Worm (Caenorhabditis elegans) whole organism, L1 larva: ENCODE results near the gene dct-15.

Experiments used
- C16A3.4 ChIP-seq: fragments of 150-350 bp; optimal IDR thresholded peaks from 2 replicates; lab custom pipeline; 2014; ENCODE audit warnings: missing biosample characterization, missing genetic modification characterization
- F16B12.6 ChIP-seq: fragments of 150-350 bp; optimal IDR thresholded peaks from 2 replicates; lab custom pipeline; 2014; ENCODE audit warnings: missing biosample characterization, missing genetic modification characterization
- Y116A8C.19 ChIP-seq: sonication (generic microtip); optimal IDR thresholded peaks from 2 replicates; lab custom pipeline; 2016; ENCODE audit warnings: missing compliant biosample characterization, missing genetic modification characterization, borderline replicate concordance
- alr-1 ChIP-seq: fragments of 200-800 bp; sonication (Bioruptor generic); optimal IDR thresholded peaks from 2 replicates; lab custom pipeline; 2018; ENCODE audit warnings: borderline replicate concordance, mild to moderate bottlenecking, missing genetic modification characterization, missing compliant biosample characterization
- blmp-1 ChIP-seq: fragments of 150-350 bp; optimal IDR thresholded peaks from 2 replicates; lab custom pipeline; 2014; ENCODE audit warnings: missing biosample characterization, missing genetic modification characterization
- ceh-63 ChIP-seq: fragments of 200-800 bp; sonication (Bioruptor generic); optimal IDR thresholded peaks from 2 replicates; lab custom pipeline; 2018; ENCODE audit warnings: mild to moderate bottlenecking, missing genetic modification characterization, missing compliant biosample characterization
- ceh-90 ChIP-seq: sonication (generic microtip); optimal IDR thresholded peaks from 2 replicates; lab custom pipeline; 2016; ENCODE audit warnings: missing genetic modification characterization, missing compliant biosample characterization
- dpl-1 ChIP-seq, 3 experiments: fragments of 150-350 bp in 2 of 3; sonication (generic microtip) in 1 of 3; optimal IDR thresholded peaks; 2 replicates each; lab custom pipeline; 2014 to 2017; ENCODE audit warnings: missing biosample characterization in 3 of 3, missing genetic modification characterization in 3 of 3, missing genetic modification reagents in 3 of 3
- dsc-1 ChIP-seq: sonication (generic microtip); optimal IDR thresholded peaks from 2 replicates; lab custom pipeline; 2016; ENCODE audit warnings: mild to moderate bottlenecking, missing genetic modification characterization, missing compliant biosample characterization
- efl-1 ChIP-seq, 4 experiments: fragments of 150-350 bp; optimal IDR thresholded peaks in 3 of 4; peaks in 1 of 4; 1 replicate in 1 of 4; 2 replicates in 3 of 4; lab custom pipeline; 2014; ENCODE audit warnings: missing biosample characterization in 2 of 4, missing genetic modification characterization in 2 of 4, missing genetic modification reagents in 2 of 4
- efl-3 ChIP-seq: fragments of 200-800 bp; sonication (Bioruptor generic); optimal IDR thresholded peaks from 2 replicates; lab custom pipeline; 2018; ENCODE audit warnings: mild to moderate bottlenecking, missing genetic modification characterization, missing compliant biosample characterization
- egl-13 ChIP-seq: sonication (generic microtip); optimal IDR thresholded peaks from 2 replicates; lab custom pipeline; 2016; ENCODE audit warnings: missing genotype, missing genetic modification reagents, missing genetic modification characterization, missing compliant biosample characterization
- elt-3 ChIP-seq, 6 experiments: fragments of 150-350 bp in 1 of 6; sonication (generic microtip); optimal IDR thresholded peaks; 2 replicates each; lab custom pipeline; 2017 to 2018; ENCODE audit warnings: missing biosample characterization in 6 of 6, missing genetic modification characterization in 6 of 6, inconsistent platforms in 1 of 6
- fkh-4 ChIP-seq: sonication (generic microtip); optimal IDR thresholded peaks from 2 replicates; lab custom pipeline; 2016; ENCODE audit warnings: missing compliant biosample characterization, missing genetic modification characterization, borderline replicate concordance
- irx-1 ChIP-seq: sonication (generic microtip); optimal IDR thresholded peaks from 2 replicates; lab custom pipeline; 2016; ENCODE audit warnings: missing genetic modification characterization, missing compliant biosample characterization
- isw-1 ChIP-seq: fragments of 200-800 bp; sonication (Bioruptor generic); IDR thresholded peaks from 2 replicates; pipeline ENCODE4 v1.3.6; 2022; ENCODE audit warnings: missing genetic modification characterization, missing compliant biosample characterization
- jun-1 ChIP-seq: fragments of 150-350 bp; optimal IDR thresholded peaks from 2 replicates; lab custom pipeline; 2014; ENCODE audit warnings: missing biosample characterization, missing genetic modification reagents, missing genetic modification characterization
- lin-13 ChIP-seq: fragments of 150-350 bp; optimal IDR thresholded peaks from 2 replicates; lab custom pipeline; 2014; ENCODE audit warnings: missing biosample characterization, missing genetic modification reagents, missing genetic modification characterization
- lin-15B ChIP-seq: fragments of 150-350 bp; sonication (generic microtip); optimal IDR thresholded peaks from 3 replicates; lab custom pipeline; 2014; ENCODE audit warnings: missing biosample characterization, missing genetic modification characterization
- lin-35 ChIP-seq, 2 experiments: fragments of 150-350 bp; optimal IDR thresholded peaks; 2 replicates each; lab custom pipeline; 2014; ENCODE audit warnings: missing biosample characterization in 2 of 2, missing genetic modification characterization in 2 of 2, missing genetic modification reagents in 2 of 2
- lin-39 ChIP-seq: fragments of 150-350 bp; optimal IDR thresholded peaks from 2 replicates; lab custom pipeline; 2014; ENCODE audit warnings: missing biosample characterization, missing genetic modification reagents, missing genetic modification characterization
- lir-3 ChIP-seq: sonication (generic microtip); optimal IDR thresholded peaks from 2 replicates; lab custom pipeline; 2016; ENCODE audit warnings: mild to moderate bottlenecking, missing genetic modification characterization, moderate library complexity, missing compliant biosample characterization; ENCODE audit not compliant: poor library complexity
- lsy-2 ChIP-seq, 2 experiments: fragments of 150-350 bp; optimal IDR thresholded peaks; 2 replicates each; lab custom pipeline; 2014; ENCODE audit warnings: missing biosample characterization in 2 of 2, missing genetic modification characterization in 2 of 2
- mep-1 ChIP-seq: fragments of 150-350 bp; optimal IDR thresholded peaks from 2 replicates; lab custom pipeline; 2014; ENCODE audit warnings: missing biosample characterization, missing genetic modification characterization
- nhr-11 ChIP-seq: fragments of 150-350 bp; optimal IDR thresholded peaks from 2 replicates; lab custom pipeline; 2014; ENCODE audit warnings: missing biosample characterization, missing genetic modification characterization
- nhr-20 ChIP-seq: sonication (generic microtip); optimal IDR thresholded peaks from 2 replicates; lab custom pipeline; 2016; ENCODE audit warnings: mild to moderate bottlenecking, missing genetic modification characterization, missing compliant biosample characterization
- nhr-47 ChIP-seq: sonication (generic microtip); optimal IDR thresholded peaks from 2 replicates; lab custom pipeline; 2016; ENCODE audit warnings: mild to moderate bottlenecking, missing genetic modification characterization, moderate library complexity, missing compliant biosample characterization
- nhr-71 ChIP-seq: sonication (generic microtip); optimal IDR thresholded peaks from 2 replicates; lab custom pipeline; 2016; ENCODE audit warnings: mild to moderate bottlenecking, missing genetic modification characterization, moderate library complexity, missing compliant biosample characterization
- nhr-77 ChIP-seq: fragments of 150-350 bp; optimal IDR thresholded peaks from 2 replicates; lab custom pipeline; 2014; ENCODE audit warnings: missing biosample characterization, missing genetic modification characterization
- nhr-85 ChIP-seq: sonication (generic microtip); peaks from one replicate; lab custom pipeline; 2016; ENCODE audit warnings: missing genetic modification characterization, inconsistent platforms, missing compliant biosample characterization
- nhr-90 ChIP-seq: sonication (generic microtip); optimal IDR thresholded peaks from 2 replicates; lab custom pipeline; 2016; ENCODE audit warnings: mild to moderate bottlenecking, missing genetic modification characterization, missing compliant biosample characterization; ENCODE audit not compliant: poor library complexity
- snpc-4 ChIP-seq: fragments of 150-350 bp; optimal IDR thresholded peaks from 2 replicates; lab custom pipeline; 2014; ENCODE audit warnings: missing biosample characterization, missing genetic modification characterization
- snu-23 ChIP-seq: sonication (generic microtip); optimal IDR thresholded peaks from 2 replicates; lab custom pipeline; 2016; ENCODE audit warnings: missing genetic modification characterization, missing compliant biosample characterization
- sup-37 ChIP-seq: fragments of 200-800 bp; sonication (Bioruptor generic); optimal IDR thresholded peaks from 2 replicates; lab custom pipeline; 2018; ENCODE audit warnings: mild to moderate bottlenecking, missing genetic modification characterization, missing compliant biosample characterization
- swsn-7 ChIP-seq: sonication (generic microtip); optimal IDR thresholded peaks from 2 replicates; lab custom pipeline; 2016; ENCODE audit warnings: missing genetic modification characterization, missing compliant biosample characterization
- tbx-2 ChIP-seq: sonication (generic microtip); optimal IDR thresholded peaks from 2 replicates; lab custom pipeline; 2016; ENCODE audit warnings: missing genetic modification characterization, missing compliant biosample characterization
- unc-30 ChIP-seq: sonication (generic microtip); optimal IDR thresholded peaks from 2 replicates; lab custom pipeline; 2017; ENCODE audit warnings: missing biosample characterization, missing genetic modification characterization
- unc-86 ChIP-seq: sonication (generic microtip); optimal IDR thresholded peaks from 2 replicates; lab custom pipeline; 2016; ENCODE audit warnings: missing genetic modification characterization, missing compliant biosample characterization
- vab-15 ChIP-seq: sonication (generic microtip); optimal IDR thresholded peaks from 2 replicates; lab custom pipeline; 2017; ENCODE audit warnings: missing genotype, mild to moderate bottlenecking, missing genetic modification characterization, missing compliant biosample characterization
- xbp-1 ChIP-seq: sonication (generic microtip); optimal IDR thresholded peaks from 2 replicates; lab custom pipeline; 2016; ENCODE audit warnings: missing genetic modification characterization, missing compliant biosample characterization

The dct-15 gene

DNA sequence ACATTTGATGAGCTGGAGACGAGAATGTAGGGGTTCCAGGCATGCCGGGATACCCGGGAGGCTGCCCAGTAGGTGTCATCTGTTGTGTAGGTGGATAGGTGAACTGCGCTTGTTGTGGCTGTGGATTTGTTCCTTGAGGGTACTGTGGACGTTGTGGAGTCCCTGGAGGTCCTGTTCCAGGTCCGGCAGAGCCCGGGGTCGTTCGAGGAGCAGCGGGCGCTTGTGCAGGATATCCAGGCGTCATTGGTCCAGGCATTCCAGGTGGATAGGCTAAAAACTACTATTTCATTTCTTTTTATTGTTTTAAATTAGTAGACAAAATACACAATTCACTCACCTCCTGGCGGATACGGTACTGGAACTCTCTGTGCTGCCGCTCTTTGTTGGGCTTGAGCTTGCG is 15.3 kb downstream of the dct-15 start:
- TF ChIP-seq xbp-1 (tag; lab: Kevin White, UChicago), result no peak
- TF ChIP-seq jun-1 (tag; lab: Kevin White, UChicago), result no peak
- TF ChIP-seq efl-1 (optimal IDR thresholded peaks at IDR 0.05; lab: Kevin White, UChicago), result no peak
- TF ChIP-seq efl-1 (GFP tag; optimal IDR thresholded peaks at IDR 0.05 in 1 of 2; lab: Kevin White, UChicago), result peak in 1 of 2 experiments; percentile 92
- no peak for TF ChIP-seq sup-37
- TF ChIP-seq efl-3 (GFP tag; lab: Kevin White, UChicago), result no peak

- TF ChIP-seq snu-23 (GFP tag; lab: Kevin White, UChicago), result peak; percentile 22
- TF ChIP-seq nhr-47 (tag; lab: Kevin White, UChicago), result no peak
- no peak for TF ChIP-seq isw-1 (GFP tag; lab: Robert Waterston, UW)
- no peak for TF ChIP-seq unc-30
- TF ChIP-seq tbx-2 (tag; lab: Kevin White, UChicago), result peak; percentile 15
- TF ChIP-seq efl-3 (GFP tag; lab: Kevin White, UChicago), result peak; percentile 34
- no peak for TF ChIP-seq lin-15B
- TF ChIP-seq snpc-4, result no peak
- TF ChIP-seq lin-39, result peak; percentile 47
- TF ChIP-seq vab-15 (tag; lab: Kevin White, UChicago), result peak; percentile 66
- TF ChIP-seq sup-37, result no peak
- TF ChIP-seq blmp-1 (tag; lab: Kevin White, UChicago), result peak; percentile 17
- TF ChIP-seq irx-1 (tag; lab: Kevin White, UChicago), result peak; percentile 42
- peak; percentile 86 for TF ChIP-seq nhr-85 (tag; lab: Kevin White, UChicago)
- TF ChIP-seq lsy-2 (tag; optimal IDR thresholded peaks at IDR 0.05; lab: Kevin White, UChicago), result no peak
- TF ChIP-seq nhr-20 (tag; lab: Kevin White, UChicago), result peak; percentile 17
- TF ChIP-seq nhr-71, result peak; percentile 39
- TF ChIP-seq, all 84 proteins: peak for 10
Observed at ce11 chrIV:9790708-9791107, 19.8 kb downstream of the dct-15 start.

DNA sequence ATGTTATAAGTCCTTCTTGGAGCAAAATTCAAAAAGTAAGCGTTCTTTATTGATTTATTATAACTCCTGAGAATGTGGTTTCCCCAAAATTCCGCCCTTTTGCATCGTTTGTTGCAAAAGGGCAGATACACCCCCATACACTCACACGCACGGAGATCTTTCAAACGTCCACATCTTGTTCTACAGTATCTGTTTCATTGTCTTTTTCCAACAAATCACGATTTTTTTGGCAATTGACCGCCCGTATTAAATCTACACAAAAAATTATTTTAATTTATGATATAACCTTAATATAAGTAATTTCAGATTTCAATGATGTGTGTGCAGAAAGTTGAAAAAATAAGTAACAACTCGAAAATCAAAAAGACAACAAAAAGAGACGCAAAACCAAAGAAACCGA is 21.0 kb downstream of the dct-15 start, which contains the start of gene T13F2.4:
Gene T13F2.4, plus strand, starts transcription at position 301 of the 400 bp plus-strand sequence.
- no peak for TF ChIP-seq jun-1 (tag; lab: Kevin White, UChicago)

DNA sequence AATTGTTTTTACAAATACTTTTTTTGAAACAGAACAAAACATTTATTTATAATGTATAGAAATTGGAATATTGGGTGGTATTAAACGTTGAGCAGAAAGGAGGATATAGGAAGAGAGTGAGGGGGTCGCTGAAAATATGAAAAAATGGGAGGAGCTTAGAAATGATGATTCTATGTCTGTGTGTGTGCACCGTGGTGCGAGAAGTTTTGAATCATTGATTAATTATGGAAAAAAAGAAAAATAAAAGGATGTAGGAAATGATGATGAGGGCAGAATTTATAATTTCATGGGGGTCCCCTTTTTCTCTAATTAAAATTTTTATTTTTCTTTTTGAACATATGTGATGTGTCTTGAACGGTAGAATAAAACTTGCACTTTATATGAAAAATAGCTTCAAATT is 25.8 kb downstream of the dct-15 start, which contains the start of gene sre-4:
Gene sre-4, minus strand, starts transcription at position 101 of the 400 bp plus-strand sequence.
- no peak for TF ChIP-seq unc-86 (tag; lab: Kevin White, UChicago)
- peak; percentile 9 for TF ChIP-seq dsc-1

DNA sequence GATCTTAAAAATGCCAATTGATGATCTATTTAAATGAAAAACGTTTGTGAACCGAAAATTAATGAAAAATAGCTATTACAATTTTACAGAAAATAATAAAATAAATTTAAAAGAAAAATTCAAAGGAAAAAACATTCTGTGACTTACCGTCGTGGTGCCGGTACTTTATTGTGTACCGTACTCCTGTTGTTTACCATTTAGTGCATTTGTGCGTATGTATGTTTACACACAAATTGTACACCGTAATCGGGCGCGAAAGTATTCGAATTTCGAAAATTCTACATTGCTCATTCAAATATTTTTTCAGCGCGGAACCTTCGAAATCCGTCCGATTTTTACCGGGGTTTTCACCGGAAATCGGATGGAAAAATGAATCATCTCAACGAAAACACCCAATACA is 32.5 kb downstream of the dct-15 start, which contains the start of gene T13F2.6:
Gene T13F2.6, plus strand, starts transcription at position 306 of the 400 bp plus-strand sequence.
- TF ChIP-seq lin-39 (no peak), F16B12.6 (tag; lab: Kevin White, UChicago) (no peak)
- TF ChIP-seq, all 84 proteins: peak for 0

ce11 chrIV:9777535-9777934 is 33.0 kb downstream of the dct-15 start, which contains the start of gene sna-2:
Gene sna-2 (minus strand): TSS chrIV:9777634.
- TF ChIP-seq ceh-90 (peak; percentile 80), lin-35 (GFP tag; optimal IDR thresholded peaks at IDR 0.05; lab: Kevin White, UChicago) (peak; percentile 93 to 96), ceh-63 (GFP tag; lab: Kevin White, UChicago) (no peak), lin-13 (GFP tag; lab: Kevin White, UChicago) (no peak), nhr-71 (peak; percentile 65), swsn-7 (tag; lab: Kevin White, UChicago) (peak; percentile 35), nhr-11 (no peak), lir-3 (peak; percentile 83), nhr-90 (tag; lab: Kevin White, UChicago) (peak; percentile 33), dpl-1 (GFP tag; optimal IDR thresholded peaks at IDR 0.05; lab: Kevin White, UChicago) (peak; percentile 87 to 95 (median 91)), snpc-4 (peak; percentile 34), mep-1 (tag; lab: Kevin White, UChicago) (peak; percentile 55), isw-1 (GFP tag; lab: Robert Waterston, UW) (peak; percentile 33; the same call in 1 of the 2 replicates), nhr-77 (tag; lab: Kevin White, UChicago) (no peak), dsc-1 (peak; percentile 30), nhr-47 (tag; lab: Kevin White, UChicago) (peak; percentile 59), C16A3.4 (tag; lab: Kevin White, UChicago) (peak; percentile 65), alr-1 (tag; lab: Kevin White, UChicago) (no peak), elt-3 (tag; optimal IDR thresholded peaks at IDR 0.05; lab: Kevin White, UChicago) (peak in 2 of 6 experiments; percentile 32 to 33), tbx-2 (tag; lab: Kevin White, UChicago) (peak; percentile 54), egl-13 (no peak), blmp-1 (tag; lab: Kevin White, UChicago) (peak; percentile 67), xbp-1 (tag; lab: Kevin White, UChicago) (peak; percentile 49), fkh-4 (peak; percentile 4), lin-15B (peak; percentile 51), Y116A8C.19 (tag; lab: Kevin White, UChicago) (no peak)
